Fruit fly (Drosophila melanogaster): Measurements from ENCODE around the gene Caf1-180.

Caf1-180 gene

DNA sequence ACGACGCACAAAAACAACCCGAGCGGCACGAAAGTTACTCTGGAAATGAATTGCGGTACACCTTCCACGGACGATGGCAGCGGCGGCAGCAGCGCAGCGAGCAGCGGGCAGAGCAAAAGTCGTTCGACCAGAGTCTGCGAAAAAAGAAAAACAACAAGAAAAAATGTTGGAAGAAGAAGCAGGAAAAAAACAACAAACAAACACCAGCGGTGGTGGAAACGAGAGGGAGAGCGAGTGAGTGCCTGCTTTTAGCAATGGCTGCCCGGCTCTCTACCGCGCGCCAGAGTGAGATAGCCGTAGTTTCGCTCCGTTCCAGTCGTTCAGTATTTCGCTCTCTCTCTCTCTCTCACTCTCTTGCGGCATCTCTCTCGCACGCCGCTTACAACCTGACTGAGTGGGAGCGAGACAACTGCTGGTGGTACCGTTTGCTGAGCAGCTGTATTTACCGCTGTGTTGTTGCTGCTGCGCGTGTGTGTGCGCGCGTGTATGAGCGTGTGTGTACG, 44.6 kb upstream of the Caf1-180 start, which contains the start of gene oc:
oc (minus strand) TSS at position 51 of the 503 bp plus-strand sequence.
- TF ChIP-seq CG2712 (tag; optimal IDR thresholded peaks at IDR 0.05) (no peak), CG14050 (GFP tag; IDR thresholded peaks at IDR 0.05) (no peak), nom (GFP tag; optimal IDR thresholded peaks at IDR 0.05) (peak; percentile 72), lov (optimal IDR thresholded peaks at IDR 0.05) (no peak), lov (GFP tag; IDR thresholded peaks at IDR 0.05) (0 out of 3 replicates have a peak, but pooled peaks have one; percentile 64), hth (optimal IDR thresholded peaks at IDR 0.05) (no peak), CG8290 (GFP tag; optimal IDR thresholded peaks at IDR 0.05) (peak; percentile 52), CG8290 (tag; optimal IDR thresholded peaks at IDR 0.05) (peak in 1 of 2 experiments; percentile 39), ato (GFP tag; IDR thresholded peaks at IDR 0.05; ENCODE audit: partially characterized antibody) (peak; percentile 32; the same call in 1 of the 2 replicates), peb (GFP tag; IDR thresholded peaks at IDR 0.05) (0 out of 2 replicates have a peak, but pooled peaks have one; percentile 15), nmo (GFP tag; optimal IDR thresholded peaks at IDR 0.05) (peak; percentile 70), Nf-YB (GFP tag; optimal IDR thresholded peaks at IDR 0.05) (peak; percentile 96), sens (GFP tag) (peak; percentile 65), YL-1 (GFP tag; optimal IDR thresholded peaks at IDR 0.05) (no peak), ci (GFP tag; IDR thresholded peaks at IDR 0.05) (0 out of 3 replicates have a peak, but pooled peaks have one; percentile 40), CG15479 (GFP tag; optimal IDR thresholded peaks at IDR 0.05) (peak; percentile 72), Bgb (GFP tag; IDR thresholded peaks at IDR 0.05; ENCODE audit: partially characterized antibody) (peak; percentile 26; the same call in 1 of the 2 replicates), CG10979 (tag; optimal IDR thresholded peaks at IDR 0.05) (peak; percentile 2), CG9817 (tag; optimal IDR thresholded peaks at IDR 0.05) (no peak), CG43689 (GFP tag; IDR thresholded peaks at IDR 0.05) (no peak), CG18262 (tag; optimal IDR thresholded peaks at IDR 0.05) (peak; percentile 1), CG8359 (GFP tag; optimal IDR thresholded peaks at IDR 0.05; ENCODE audit: borderline replicate concordance) (peak; percentile 12), Hey (tag; optimal IDR thresholded peaks at IDR 0.05) (peak; percentile 55), CG2875 (GFP tag; optimal IDR thresholded peaks at IDR 0.05) (no peak), CG18599 (GFP tag; optimal IDR thresholded peaks at IDR 0.05) (no peak), CG16813 (GFP tag; IDR thresholded peaks at IDR 0.05; ENCODE audit: partially characterized antibody) (peak; percentile 37; the same call in 1 of the 3 replicates), CG11695 (GFP tag; IDR thresholded peaks at IDR 0.05) (0 out of 3 replicates have a peak, but pooled peaks have one; percentile 27), p53 (GFP tag; optimal IDR thresholded peaks at IDR 0.05) (peak; percentile 34), oc (tag; optimal IDR thresholded peaks at IDR 0.05) (peak; percentile 88), CG13775 (GFP tag; optimal IDR thresholded peaks at IDR 0.05) (peak; percentile 17), Nf-YA (GFP tag; IDR thresholded peaks at IDR 0.05) (peak; percentile 76), ap (GFP tag; IDR thresholded peaks at IDR 0.05) (no peak), Dfd (GFP tag; optimal IDR thresholded peaks at IDR 0.05) (peak in 1 of 2 experiments; percentile 11), abd-A (tag; optimal IDR thresholded peaks at IDR 0.05) (peak; percentile 83), CG9437 (GFP tag; optimal IDR thresholded peaks at IDR 0.05) (no peak), CG34422 (GFP tag; IDR thresholded peaks at IDR 0.05) (0 out of 3 replicates have a peak, but pooled peaks have one; percentile 8), yki (optimal IDR thresholded peaks at IDR 0.05) (peak; percentile 59), CG17385 (GFP tag; optimal IDR thresholded peaks at IDR 0.05) (peak; percentile 94), Drgx (GFP tag; IDR thresholded peaks at IDR 0.05) (peak; percentile 55), CG34224 (GFP tag; IDR thresholded peaks at IDR 0.05; ENCODE audit: partially characterized antibody) (peak; percentile 10; the same call in 1 of the 3 replicates), CG6791 (GFP tag; IDR thresholded peaks at IDR 0.05; ENCODE audit: partially characterized antibody) (peak; percentile 33; the same call in 1 of the 3 replicates), cad (GFP tag; optimal IDR thresholded peaks at IDR 0.05) (peak; percentile 23), fru (optimal IDR thresholded peaks at IDR 0.05) (no peak), crp (GFP tag; optimal IDR thresholded peaks at IDR 0.05) (peak in 1 of 2 experiments; percentile 36), Max (GFP tag; optimal IDR thresholded peaks at IDR 0.05) (no peak), CG3065 (GFP tag; optimal IDR thresholded peaks at IDR 0.05) (peak; percentile 6), ewg (GFP tag; optimal IDR thresholded peaks at IDR 0.05) (peak; percentile 93), gcm (GFP tag; optimal IDR thresholded peaks at IDR 0.05) (peak; percentile 9), pum (GFP tag; optimal IDR thresholded peaks at IDR 0.05) (no peak), gro (GFP tag; optimal IDR thresholded peaks at IDR 0.05) (peak; percentile 25)
